Fruit fly (Drosophila melanogaster) whole organism, embryonic: ENCODE data around the gene Cp36.

Experiments used
- Adf1 ChIP-seq: fragments of 200-800 bp; sonication (Bioruptor generic); IDR thresholded peaks from 2 replicates; pipeline ENCODE4 v1.3.6; 2022; ENCODE audit warnings: missing biosample characterization, missing genetic modification characterization
- Atf-2 ChIP-seq: fragments of 200-800 bp; sonication (Bioruptor generic); optimal IDR thresholded peaks from 2 replicates; lab custom pipeline; 2016; ENCODE audit warnings: missing biosample characterization, missing genetic modification characterization
- CG12942 ChIP-seq: fragments of 200-800 bp; sonication (Bioruptor generic); optimal IDR thresholded peaks from 3 replicates; lab custom pipeline; 2016; ENCODE audit warnings: missing biosample characterization, missing genetic modification characterization
- CG14710 ChIP-seq: fragments of 200-800 bp; sonication (Bioruptor generic); optimal IDR thresholded peaks from 3 replicates; lab custom pipeline; 2019; ENCODE audit warnings: missing biosample characterization, mild to moderate bottlenecking, missing genetic modification characterization, moderate library complexity
- CG14860 ChIP-seq: fragments of 200-800 bp; sonication (Bioruptor generic); IDR thresholded peaks from 3 replicates; pipeline ENCODE4 v1.3.6; 2022; ENCODE audit warnings: missing biosample characterization, missing genetic modification characterization; ENCODE audit not compliant: partially characterized antibody
- CG14965 ChIP-seq: fragments of 200-800 bp; sonication (Bioruptor generic); optimal IDR thresholded peaks from 2 replicates; lab custom pipeline; 2016; ENCODE audit warnings: missing biosample characterization, missing genetic modification characterization, borderline replicate concordance
- CG15269 ChIP-seq: fragments of 200-800 bp; sonication (Bioruptor generic); optimal IDR thresholded peaks from 2 replicates; lab custom pipeline; 2018; ENCODE audit warnings: missing biosample characterization, mild to moderate bottlenecking, missing genetic modification characterization, moderate library complexity
- CG1647 ChIP-seq: fragments of 200-800 bp; sonication (Bioruptor generic); optimal IDR thresholded peaks from 3 replicates; lab custom pipeline; 2016; ENCODE audit warnings: missing biosample characterization, missing genetic modification characterization
- CG17912 ChIP-seq: fragments of 200-800 bp; sonication (Bioruptor generic); optimal IDR thresholded peaks from 2 replicates; lab custom pipeline; 2018; ENCODE audit warnings: missing biosample characterization, mild to moderate bottlenecking, missing genetic modification characterization
- CG18764 ChIP-seq: fragments of 200-800 bp; sonication (Bioruptor generic); optimal IDR thresholded peaks from 3 replicates; lab custom pipeline; 2016; ENCODE audit warnings: missing biosample characterization, missing genetic modification characterization
- CG2199 ChIP-seq: fragments of 200-800 bp; sonication (Bioruptor generic); IDR thresholded peaks from 3 replicates; pipeline ENCODE4 v1.3.6; 2022; ENCODE audit warnings: missing biosample characterization, missing genetic modification characterization
- CG30403 ChIP-seq: fragments of 200-800 bp; sonication (Bioruptor generic); optimal IDR thresholded peaks from 3 replicates; lab custom pipeline; 2016; ENCODE audit warnings: missing biosample characterization, missing genetic modification characterization
- CG31224 ChIP-seq: fragments of 200-800 bp; sonication (Bioruptor generic); IDR thresholded peaks from 2 replicates; pipeline ENCODE4 v1.3.6; 2022; ENCODE audit warnings: missing biosample characterization, missing genetic modification characterization
- CG9215 ChIP-seq: fragments of 200-800 bp; sonication (Bioruptor generic); IDR thresholded peaks from 2 replicates; pipeline ENCODE4 v1.3.6; 2022; ENCODE audit warnings: missing biosample characterization, missing genetic modification characterization
- CG9437 ChIP-seq: fragments of 200-800 bp; sonication (Bioruptor generic); optimal IDR thresholded peaks from 2 replicates; lab custom pipeline; 2018; ENCODE audit warnings: missing biosample characterization, mild to moderate bottlenecking, missing genetic modification characterization
- CG9727 ChIP-seq: fragments of 200-800 bp; sonication (Bioruptor generic); optimal IDR thresholded peaks from 3 replicates; lab custom pipeline; 2017; ENCODE audit warnings: missing biosample characterization, mild to moderate bottlenecking, missing genetic modification characterization
- CG9876 ChIP-seq: fragments of 200-800 bp; sonication (Bioruptor generic); optimal IDR thresholded peaks from 2 replicates; lab custom pipeline; 2016; ENCODE audit warnings: missing biosample characterization, missing genetic modification characterization
- Camta ChIP-seq: fragments of 200-800 bp; sonication (Bioruptor generic); optimal IDR thresholded peaks from 2 replicates; lab custom pipeline; 2016; ENCODE audit warnings: missing biosample characterization, missing genetic modification characterization
- D ChIP-seq, 2 experiments: fragments of 200-800 bp in 1 of 2; fragments of >200 bp in 1 of 2; sonication (Bioruptor generic) in 1 of 2; optimal IDR thresholded peaks; 2 replicates in 1 of 2; 3 replicates in 1 of 2; lab custom pipeline; 2017; ENCODE audit warnings: mild to moderate bottlenecking in 1 of 2, missing biosample characterization in 1 of 2, missing genetic modification characterization in 1 of 2, missing genetic modification reagents in 1 of 2
- D19A ChIP-seq: fragments of 200-800 bp; optimal IDR thresholded peaks from 3 replicates; lab custom pipeline; 2019; ENCODE audit warnings: missing biosample characterization, mild to moderate bottlenecking, missing genetic modification characterization, moderate library complexity
- Dip3 ChIP-seq: fragments of 200-800 bp; sonication (Bioruptor generic); optimal IDR thresholded peaks from 3 replicates; lab custom pipeline; 2016; ENCODE audit warnings: missing biosample characterization, missing genetic modification characterization
- Drgx ChIP-seq: fragments of 200-800 bp; sonication (Bioruptor generic); IDR thresholded peaks from 2 replicates; pipeline ENCODE4 v1.3.6; 2022; ENCODE audit warnings: missing biosample characterization, missing genetic modification characterization
- Fer3 ChIP-seq: fragments of 200-800 bp; sonication (Bioruptor generic); optimal IDR thresholded peaks from 2 replicates; lab custom pipeline; 2018; ENCODE audit warnings: missing biosample characterization, mild to moderate bottlenecking, missing genetic modification characterization, moderate library complexity
- Gsc ChIP-seq: fragments of 200-800 bp; sonication (Bioruptor generic); IDR thresholded peaks from 2 replicates; pipeline ENCODE4 v1.3.6; 2022; ENCODE audit warnings: missing biosample characterization, missing genetic modification characterization
- H15 ChIP-seq: fragments of 200-800 bp; sonication (Bioruptor generic); IDR thresholded peaks from 3 replicates; pipeline ENCODE4 v1.3.6; 2022; ENCODE audit warnings: missing biosample characterization, missing genetic modification characterization
- HLH3B ChIP-seq: fragments of 200-800 bp; sonication (Bioruptor generic); IDR thresholded peaks from 2 replicates; pipeline ENCODE4 v1.3.6; 2022; ENCODE audit warnings: missing biosample characterization, missing genetic modification characterization
- HmgD ChIP-seq: fragments of 200-800 bp; sonication (Bioruptor generic); optimal IDR thresholded peaks from 3 replicates; lab custom pipeline; 2016; ENCODE audit warnings: missing biosample characterization, missing genetic modification characterization
- Hr78 ChIP-seq, 2 experiments: fragments of 200-800 bp in 1 of 2; fragments of >200 bp in 1 of 2; sonication (Bioruptor generic) in 1 of 2; optimal IDR thresholded peaks; 2 replicates each; lab custom pipeline; 2017 to 2019; ENCODE audit warnings: missing biosample characterization in 2 of 2, missing genetic modification characterization in 2 of 2, mild to moderate bottlenecking in 1 of 2, moderate library complexity in 1 of 2
- Lhr ChIP-seq: fragments of 200-800 bp; sonication (Bioruptor generic); optimal IDR thresholded peaks from 3 replicates; lab custom pipeline; 2017; ENCODE audit warnings: mild to moderate bottlenecking, missing biosample characterization, missing genetic modification reagents, missing genetic modification characterization
- Lim3 ChIP-seq: fragments of 200-800 bp; sonication (Bioruptor generic); IDR thresholded peaks from 2 replicates; pipeline ENCODE4 v1.3.6; 2022; ENCODE audit warnings: missing biosample characterization, missing genetic modification characterization
- Mrtf ChIP-seq: fragments of 200-800 bp; sonication (Bioruptor generic); IDR thresholded peaks from 3 replicates; pipeline ENCODE4 v1.3.6; 2022; ENCODE audit warnings: missing biosample characterization, missing genetic modification characterization
- Rx ChIP-seq: fragments of 200-800 bp; sonication (Bioruptor generic); IDR thresholded peaks from 2 replicates; pipeline ENCODE4 v1.3.6; 2022; ENCODE audit warnings: missing biosample characterization, missing genetic modification characterization
- TFAM ChIP-seq: fragments of 200-800 bp; sonication (Bioruptor generic); optimal IDR thresholded peaks from 2 replicates; lab custom pipeline; 2017; ENCODE audit warnings: missing biosample characterization, missing genetic modification characterization, inconsistent platforms
- Tbp ChIP-seq: fragments of >200 bp; optimal IDR thresholded peaks from 2 replicates; lab custom pipeline; 2018; ENCODE audit warnings: missing biosample characterization, missing genetic modification characterization
- bbx ChIP-seq: fragments of 200-800 bp; sonication (Bioruptor generic); IDR thresholded peaks from 2 replicates; pipeline ENCODE4 v1.3.6; 2022; ENCODE audit warnings: missing biosample characterization, missing genetic modification characterization; ENCODE audit not compliant: partially characterized antibody
- caup ChIP-seq: fragments of 200-800 bp; sonication (Bioruptor generic); optimal IDR thresholded peaks from 3 replicates; lab custom pipeline; 2017; ENCODE audit warnings: missing biosample characterization, mild to moderate bottlenecking, missing genetic modification characterization, moderate library complexity; ENCODE audit not compliant: severe bottlenecking
- dm ChIP-seq: fragments of 200-800 bp; sonication (Bioruptor generic); optimal IDR thresholded peaks from 3 replicates; lab custom pipeline; 2016; ENCODE audit warnings: missing biosample characterization, missing genetic modification characterization
- dysf ChIP-seq: fragments of 200-800 bp; sonication (Bioruptor generic); IDR thresholded peaks from 3 replicates; pipeline ENCODE4 v1.3.6; 2022; ENCODE audit warnings: missing biosample characterization, missing genetic modification characterization
- fd64A ChIP-seq: fragments of 200-800 bp; sonication (Bioruptor generic); optimal IDR thresholded peaks from 3 replicates; lab custom pipeline; 2018; ENCODE audit warnings: missing biosample characterization, mild to moderate bottlenecking, missing genetic modification characterization
- fd96Cb ChIP-seq: fragments of 200-800 bp; sonication (Bioruptor generic); optimal IDR thresholded peaks from 2 replicates; lab custom pipeline; 2018; ENCODE audit warnings: missing biosample characterization, mild to moderate bottlenecking, missing genetic modification characterization, moderate library complexity
- gsb ChIP-seq: fragments of 200-800 bp; sonication (Bioruptor generic); IDR thresholded peaks from 2 replicates; pipeline ENCODE4 v1.3.6; 2022; ENCODE audit warnings: missing biosample characterization, missing genetic modification characterization
- h ChIP-seq: fragments of >200 bp; optimal IDR thresholded peaks from 2 replicates; lab custom pipeline; 2017
- jigr1 ChIP-seq: fragments of 200-800 bp; sonication (Bioruptor generic); IDR thresholded peaks from 3 replicates; pipeline ENCODE4 v1.3.6; 2022; ENCODE audit warnings: missing biosample characterization, missing genetic modification characterization
- luna ChIP-seq: fragments of 200-800 bp; sonication (Bioruptor generic); optimal IDR thresholded peaks from 2 replicates; lab custom pipeline; 2016; ENCODE audit warnings: missing biosample characterization, missing genetic modification characterization
- pita ChIP-seq: fragments of 200-800 bp; sonication (Bioruptor generic); optimal IDR thresholded peaks from 2 replicates; lab custom pipeline; 2017; ENCODE audit warnings: missing biosample characterization, mild to moderate bottlenecking, missing genetic modification characterization
- repo ChIP-seq: fragments of 200-800 bp; sonication (Bioruptor generic); optimal IDR thresholded peaks from 2 replicates; lab custom pipeline; 2016; ENCODE audit warnings: missing biosample characterization, missing genetic modification characterization
- run ChIP-seq: fragments of 200-800 bp; sonication (Bioruptor generic); optimal IDR thresholded peaks from 3 replicates; lab custom pipeline; 2018; ENCODE audit warnings: missing biosample characterization, mild to moderate bottlenecking, missing genetic modification characterization
- ssp ChIP-seq: fragments of 200-800 bp; sonication (Bioruptor generic); IDR thresholded peaks from 2 replicates; pipeline ENCODE4 v1.3.6; 2022; ENCODE audit warnings: missing biosample characterization, missing genetic modification characterization
- sug ChIP-seq: fragments of 200-800 bp; optimal IDR thresholded peaks from 2 replicates; lab custom pipeline; 2019; ENCODE audit warnings: missing biosample characterization, mild to moderate bottlenecking, missing genetic modification characterization, moderate library complexity
- toy ChIP-seq: fragments of 200-800 bp; sonication (Bioruptor generic); IDR thresholded peaks from 2 replicates; pipeline ENCODE4 v1.3.6; 2022; ENCODE audit warnings: missing biosample characterization, missing genetic modification characterization
- unc-4 ChIP-seq: fragments of 200-800 bp; sonication (Bioruptor generic); IDR thresholded peaks from 2 replicates; pipeline ENCODE4 v1.3.6; 2022; ENCODE audit warnings: missing biosample characterization, missing genetic modification characterization; ENCODE audit not compliant: partially characterized antibody

Gene Cp36

DNA sequence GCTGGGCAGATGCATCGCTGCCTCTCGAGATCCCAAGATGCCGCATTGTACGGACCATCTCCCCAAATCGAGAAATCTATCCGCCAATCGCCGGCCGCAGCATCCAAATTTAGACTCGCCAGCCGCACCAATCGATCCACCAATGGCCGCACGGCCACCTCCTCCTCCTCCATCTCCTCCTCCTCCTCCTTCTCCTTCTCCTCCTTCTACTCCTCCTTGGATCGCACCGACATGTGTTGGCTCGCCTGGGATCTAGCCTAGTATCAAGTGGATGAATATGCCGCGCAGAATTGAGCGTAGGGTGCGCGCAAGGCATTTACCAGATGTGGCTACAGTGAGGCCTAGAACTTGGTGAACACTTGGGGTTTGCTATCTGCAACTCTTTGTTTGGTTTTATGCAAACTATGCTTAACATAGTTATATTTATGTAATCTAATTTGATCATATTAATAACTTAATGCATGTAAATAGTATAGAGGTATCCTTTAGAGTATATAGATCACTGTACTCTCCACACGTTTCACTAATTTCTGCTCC, 24.0 kb upstream of the Cp36 start, which contains the start of gene org-1 (continued):
- TF ChIP-seq dysf (GFP tag; lab: Robert Waterston, UW) = peak; percentile 98
- peak; percentile 89 for TF ChIP-seq caup
- peak; percentile 92 for TF ChIP-seq D19A (tag; lab: Kevin White, UChicago)
- TF ChIP-seq Camta (GFP tag; lab: Kevin White, UChicago) = peak; percentile 88
- TF ChIP-seq repo = peak; percentile 62
- TF ChIP-seq toy = peak; percentile 95
- peak; percentile 76 for TF ChIP-seq dm (GFP tag; lab: Kevin White, UChicago)
- peak; percentile 92 for TF ChIP-seq CG30403 (GFP tag; lab: Kevin White, UChicago)
- TF ChIP-seq h (lab: Kevin White, UChicago) = no peak
- peak; percentile 61 for TF ChIP-seq TFAM
- TF ChIP-seq CG18764 (GFP tag; lab: Kevin White, UChicago) = peak; percentile 87
- peak; percentile 93 for TF ChIP-seq Fer3 (tag; lab: Kevin White, UChicago)
- no peak for TF ChIP-seq unc-4 (GFP tag; lab: Robert Waterston, UW)
- peak; percentile 95 for TF ChIP-seq CG14710
- no peak for TF ChIP-seq Tbp
- peak; percentile 79 for TF ChIP-seq CG9437 (GFP tag; lab: Kevin White, UChicago)
- peak; percentile 87 for TF ChIP-seq sug (tag; lab: Kevin White, UChicago)
- TF ChIP-seq D (optimal IDR thresholded peaks at IDR 0.05; lab: Kevin White, UChicago) = no peak
- peak; percentile 96 for TF ChIP-seq D (GFP tag; optimal IDR thresholded peaks at IDR 0.05; lab: Kevin White, UChicago)
- TF ChIP-seq Adf1 (GFP tag; lab: Robert Waterston, UW) = peak; percentile 69
- peak in 1 of 2 experiments; percentile 77 for TF ChIP-seq Hr78 (GFP tag; optimal IDR thresholded peaks at IDR 0.05; lab: Kevin White, UChicago)
- TF ChIP-seq CG9727 = peak; percentile 97
- peak; percentile 93 for TF ChIP-seq CG9215
- peak; percentile 97 for TF ChIP-seq Gsc (GFP tag; lab: Robert Waterston, UW)
- peak; percentile 92 for TF ChIP-seq fd64A (GFP tag; lab: Kevin White, UChicago)
- TF ChIP-seq Lim3 = peak; percentile 90
- no peak for TF ChIP-seq CG14965
- peak; percentile 93 for TF ChIP-seq ssp
- TF ChIP-seq fd96Cb = peak; percentile 97
- TF ChIP-seq CG12942 (GFP tag; lab: Kevin White, UChicago) = peak; percentile 91
- TF ChIP-seq HmgD (GFP tag; lab: Kevin White, UChicago) = peak; percentile 26
- TF ChIP-seq pita = no peak
- TF ChIP-seq luna (GFP tag; lab: Kevin White, UChicago) = peak; percentile 12
- peak; percentile 91 for TF ChIP-seq CG31224 (GFP tag; lab: Robert Waterston, UW)
- TF ChIP-seq gsb = peak; percentile 94
- TF ChIP-seq Rx (GFP tag; lab: Robert Waterston, UW) = peak; percentile 96
- peak; percentile 20 for TF ChIP-seq CG9876
- TF ChIP-seq Dip3 = peak; percentile 70
- TF ChIP-seq Mrtf (GFP tag; lab: Robert Waterston, UW) = peak; percentile 98
- TF ChIP-seq Drgx = peak; percentile 93
- TF ChIP-seq HLH3B (GFP tag; lab: Robert Waterston, UW) = peak; percentile 98
- peak; percentile 85 for TF ChIP-seq Lhr (GFP tag; lab: Kevin White, UChicago)
- TF ChIP-seq jigr1 = peak; percentile 97
- TF ChIP-seq run (tag; lab: Kevin White, UChicago) = peak; percentile 83
- peak; percentile 98 for TF ChIP-seq CG2199
- no peak for TF ChIP-seq bbx
- TF ChIP-seq Atf-2 (GFP tag; lab: Kevin White, UChicago) = peak; percentile 80
- peak; percentile 71 for TF ChIP-seq CG1647 (GFP tag; lab: Kevin White, UChicago)
- peak; percentile 97 for TF ChIP-seq H15 (GFP tag; lab: Robert Waterston, UW)
- peak; percentile 76 for TF ChIP-seq CG17912 (GFP tag; lab: Kevin White, UChicago)
- TF ChIP-seq CG14860 (GFP tag; lab: Robert Waterston, UW) = no peak
- TF ChIP-seq CG15269 = peak; percentile 95
